Worm (Caenorhabditis elegans) whole organism, young adult: Measurements from ENCODE around the gene kin-20.
A peak's percentile ranks its signal among the peaks of the same experiment; 100 is the strongest.

Experiments
- B0336.3 ChIP-seq: fragments of 200-800 bp; sonication (Bioruptor generic); IDR thresholded peaks from 2 replicates; pipeline ENCODE4 v1.3.6; 2022; ENCODE audit warnings: missing genetic modification characterization, missing compliant biosample characterization
- C06A6.2 ChIP-seq: fragments of 200-800 bp; sonication (Bioruptor generic); conservative IDR thresholded peaks from 2 replicates; pipeline ENCODE4 v1.3.6; 2022; ENCODE audit warnings: missing genetic modification characterization, missing compliant biosample characterization
- F22D6.2 ChIP-seq: sonication (generic microtip); optimal IDR thresholded peaks from 2 replicates; lab custom pipeline; 2016; ENCODE audit warnings: mild to moderate bottlenecking, missing genetic modification characterization, missing compliant biosample characterization
- F23B12.7 ChIP-seq: sonication (generic microtip); optimal IDR thresholded peaks from 2 replicates; lab custom pipeline; 2017; ENCODE audit warnings: missing genetic modification characterization, mild to moderate bottlenecking, missing compliant biosample characterization, antibody characterized with exemption, moderate library complexity; ENCODE audit not compliant: insufficient read depth
- F37B4.10 ChIP-seq: fragments of 200-800 bp; sonication (Bioruptor generic); IDR thresholded peaks from 2 replicates; pipeline ENCODE4 v1.3.6; 2022; ENCODE audit warnings: missing genetic modification characterization, missing compliant biosample characterization
- F57A8.1 ChIP-seq: fragments of 200-800 bp; sonication (Bioruptor generic); optimal IDR thresholded peaks from 2 replicates; lab custom pipeline; 2018; ENCODE audit warnings: mild to moderate bottlenecking, missing genetic modification characterization, moderate library complexity, missing compliant biosample characterization
- T26A5.8 ChIP-seq: sonication (generic microtip); optimal IDR thresholded peaks from 2 replicates; lab custom pipeline; 2016; ENCODE audit warnings: missing genetic modification characterization, missing compliant biosample characterization
- Y67H2A.10 ChIP-seq: fragments of 200-800 bp; sonication (Bioruptor generic); conservative IDR thresholded peaks from 2 replicates; pipeline ENCODE4 v1.3.6; 2022; ENCODE audit warnings: missing genetic modification reagents, missing genetic modification characterization, missing compliant biosample characterization
- Y79H2A.3 ChIP-seq: fragments of 200-800 bp; sonication (Bioruptor generic); conservative IDR thresholded peaks from 2 replicates; pipeline ENCODE4 v1.3.6; 2022; ENCODE audit warnings: missing genetic modification reagents, missing genetic modification characterization, missing compliant biosample characterization
- atf-7 ChIP-seq: sonication (generic microtip); optimal IDR thresholded peaks from 2 replicates; lab custom pipeline; 2017; ENCODE audit warnings: mild to moderate bottlenecking, missing genetic modification characterization, missing compliant biosample characterization
- athp-1 ChIP-seq: sonication (generic microtip); optimal IDR thresholded peaks from 2 replicates; lab custom pipeline; 2017; ENCODE audit warnings: mild to moderate bottlenecking, missing genetic modification characterization, missing compliant biosample characterization
- attf-3 ChIP-seq: fragments of 200-800 bp; sonication (Bioruptor generic); conservative IDR thresholded peaks from 2 replicates; pipeline ENCODE4 v1.3.6; 2022; ENCODE audit warnings: missing genetic modification reagents, missing genetic modification characterization, missing compliant biosample characterization
- bed-1 ChIP-seq: fragments of 200-800 bp; sonication (Bioruptor generic); IDR thresholded peaks from 2 replicates; pipeline ENCODE4 v1.3.6; 2022; ENCODE audit warnings: missing genetic modification reagents, missing genetic modification characterization, missing compliant biosample characterization
- ceh-27 ChIP-seq: fragments of 200-800 bp; sonication (Bioruptor generic); optimal IDR thresholded peaks from 2 replicates; lab custom pipeline; 2018; ENCODE audit warnings: mild to moderate bottlenecking, missing genetic modification characterization, moderate library complexity, missing compliant biosample characterization
- ceh-58 ChIP-seq: fragments of 200-800 bp; sonication (Bioruptor generic); IDR thresholded peaks from 2 replicates; pipeline ENCODE4 v1.3.6; 2022; ENCODE audit warnings: missing genetic modification characterization, missing compliant biosample characterization
- dpl-1 ChIP-seq: fragments of 150-350 bp; optimal IDR thresholded peaks from 2 replicates; lab custom pipeline; 2014; ENCODE audit warnings: missing biosample characterization, missing genetic modification reagents, missing genetic modification characterization
- efl-1 ChIP-seq: fragments of 150-350 bp; optimal IDR thresholded peaks from 2 replicates; lab custom pipeline; 2014; ENCODE audit warnings: missing biosample characterization, missing genetic modification reagents, missing genetic modification characterization
- egrh-3 ChIP-seq: fragments of 200-800 bp; sonication (Bioruptor generic); IDR thresholded peaks from 2 replicates; pipeline ENCODE4 v1.3.6; 2022; ENCODE audit warnings: missing genetic modification reagents, missing genetic modification characterization, missing compliant biosample characterization
- fkh-3 ChIP-seq: sonication (generic microtip); optimal IDR thresholded peaks from 2 replicates; lab custom pipeline; 2016; ENCODE audit warnings: mild to moderate bottlenecking, missing genetic modification characterization, missing compliant biosample characterization
- gei-17 ChIP-seq: fragments of 200-800 bp; sonication (Bioruptor generic); optimal IDR thresholded peaks from 2 replicates; lab custom pipeline; 2018; ENCODE audit warnings: mild to moderate bottlenecking, missing genetic modification characterization, missing compliant biosample characterization
- him-1 ChIP-seq: sonication (generic microtip); optimal IDR thresholded peaks from 2 replicates; lab custom pipeline; 2016; ENCODE audit warnings: missing genotype, missing genetic modification reagents, missing genetic modification characterization, missing compliant biosample characterization
- hlh-26 ChIP-seq: fragments of 200-800 bp; sonication (Bioruptor generic); conservative IDR thresholded peaks from 2 replicates; pipeline ENCODE4 v1.3.6; 2022; ENCODE audit warnings: missing genetic modification reagents, missing genetic modification characterization, missing compliant biosample characterization
- lag-1 ChIP-seq: fragments of 200-800 bp; sonication (Bioruptor generic); IDR thresholded peaks from 2 replicates; pipeline ENCODE4 v1.3.6; 2022; ENCODE audit warnings: missing genetic modification reagents, missing genetic modification characterization, missing compliant biosample characterization
- lin-54 ChIP-seq: fragments of 200-800 bp; sonication (Bioruptor generic); optimal IDR thresholded peaks from 2 replicates; lab custom pipeline; 2018; ENCODE audit warnings: mild to moderate bottlenecking, missing genetic modification characterization, missing compliant biosample characterization
- lir-1 ChIP-seq: fragments of 200-800 bp; sonication (Bioruptor generic); conservative IDR thresholded peaks from 2 replicates; pipeline ENCODE4 v1.3.6; 2022; ENCODE audit warnings: missing genetic modification reagents, missing genetic modification characterization, missing compliant biosample characterization
- lsy-27 ChIP-seq: sonication (generic microtip); optimal IDR thresholded peaks from 2 replicates; lab custom pipeline; 2017; ENCODE audit warnings: missing genetic modification characterization, mild to moderate bottlenecking, missing compliant biosample characterization, antibody characterized with exemption, missing genotype, borderline replicate concordance; ENCODE audit not compliant: insufficient read depth
- madf-10 ChIP-seq: sonication (generic microtip); optimal IDR thresholded peaks from 2 replicates; lab custom pipeline; 2016; ENCODE audit warnings: mild to moderate bottlenecking, missing genetic modification characterization, missing compliant biosample characterization
- mel-28 ChIP-seq: sonication (generic microtip); optimal IDR thresholded peaks from 2 replicates; lab custom pipeline; 2016; ENCODE audit warnings: borderline replicate concordance, mild to moderate bottlenecking, missing genetic modification characterization, missing compliant biosample characterization
- mes-4 ChIP-seq: sonication (generic microtip); optimal IDR thresholded peaks from 2 replicates; lab custom pipeline; 2016; ENCODE audit warnings: missing genotype, missing genetic modification characterization, missing compliant biosample characterization
- nfya-1 ChIP-seq: sonication (generic microtip); optimal IDR thresholded peaks from 2 replicates; lab custom pipeline; 2017; ENCODE audit warnings: antibody characterized with exemption, missing compliant biosample characterization, missing genetic modification characterization, borderline replicate concordance; ENCODE audit not compliant: insufficient read depth
- nfyb-1 ChIP-seq: fragments of 200-800 bp; sonication (Bioruptor generic); IDR thresholded peaks from 2 replicates; pipeline ENCODE4 v1.3.6; 2022; ENCODE audit warnings: missing genetic modification reagents, missing genetic modification characterization, missing compliant biosample characterization
- nhr-27 ChIP-seq: fragments of 200-800 bp; sonication (Bioruptor generic); optimal IDR thresholded peaks from 2 replicates; lab custom pipeline; 2018; ENCODE audit warnings: mild to moderate bottlenecking, missing genetic modification characterization, moderate library complexity, missing compliant biosample characterization
- nhr-80 ChIP-seq: sonication (generic microtip); optimal IDR thresholded peaks from 2 replicates; lab custom pipeline; 2016; ENCODE audit warnings: missing genetic modification characterization, missing compliant biosample characterization
- pbrm-1 ChIP-seq: fragments of 200-800 bp; sonication (Bioruptor generic); IDR thresholded peaks from 2 replicates; pipeline ENCODE4 v1.3.6; 2022; ENCODE audit warnings: missing genetic modification reagents, missing genetic modification characterization, missing compliant biosample characterization
- repo-1 ChIP-seq: sonication (generic microtip); optimal IDR thresholded peaks from 2 replicates; lab custom pipeline; 2017; ENCODE audit warnings: mild to moderate bottlenecking, missing genetic modification characterization, missing compliant biosample characterization
- sea-2 ChIP-seq: fragments of 200-800 bp; sonication (Bioruptor generic); IDR thresholded peaks from 2 replicates; pipeline ENCODE4 v1.3.6; 2022; ENCODE audit warnings: missing genetic modification characterization, missing compliant biosample characterization
- somi-1 ChIP-seq: fragments of 200-800 bp; sonication (Bioruptor generic); optimal IDR thresholded peaks from 2 replicates; lab custom pipeline; 2018; ENCODE audit warnings: mild to moderate bottlenecking, missing genetic modification characterization, missing compliant biosample characterization
- sptf-2 ChIP-seq: fragments of 200-800 bp; sonication (Bioruptor generic); optimal IDR thresholded peaks from 2 replicates; lab custom pipeline; 2018; ENCODE audit warnings: mild to moderate bottlenecking, missing genetic modification characterization, missing compliant biosample characterization
- tbp1 ChIP-seq: fragments of 200-800 bp; sonication (Bioruptor generic); optimal IDR thresholded peaks from 2 replicates; lab custom pipeline; 2018; ENCODE audit warnings: mild to moderate bottlenecking, missing genetic modification characterization, missing compliant biosample characterization
- tlf-1 ChIP-seq: fragments of 200-800 bp; sonication (Bioruptor generic); optimal IDR thresholded peaks from 2 replicates; lab custom pipeline; 2018; ENCODE audit warnings: mild to moderate bottlenecking, missing genetic modification characterization, missing compliant biosample characterization
- unc-62 ChIP-seq: fragments of 150-350 bp; optimal IDR thresholded peaks from 2 replicates; lab custom pipeline; 2014; ENCODE audit warnings: missing biosample characterization, missing genetic modification reagents, missing genetic modification characterization
- xnd-1 ChIP-seq: sonication (generic microtip); optimal IDR thresholded peaks from 2 replicates; lab custom pipeline; 2016; ENCODE audit warnings: missing genotype, missing genetic modification reagents, missing genetic modification characterization, missing compliant biosample characterization
- zfh-2 ChIP-seq: fragments of 200-800 bp; sonication (Bioruptor generic); conservative IDR thresholded peaks from 2 replicates; pipeline ENCODE4 v1.3.6; 2022; ENCODE audit warnings: missing genetic modification reagents, missing genetic modification characterization, missing compliant biosample characterization
- zim-3 ChIP-seq: sonication (generic microtip); optimal IDR thresholded peaks from 2 replicates; lab custom pipeline; 2017; ENCODE audit warnings: mild to moderate bottlenecking, missing genetic modification characterization, moderate library complexity, missing compliant biosample characterization
- ztf-3 ChIP-seq: fragments of 200-800 bp; sonication (Bioruptor generic); optimal IDR thresholded peaks from 2 replicates; lab custom pipeline; 2018; ENCODE audit warnings: mild to moderate bottlenecking, missing genetic modification characterization, missing compliant biosample characterization

The kin-20 gene

DNA sequence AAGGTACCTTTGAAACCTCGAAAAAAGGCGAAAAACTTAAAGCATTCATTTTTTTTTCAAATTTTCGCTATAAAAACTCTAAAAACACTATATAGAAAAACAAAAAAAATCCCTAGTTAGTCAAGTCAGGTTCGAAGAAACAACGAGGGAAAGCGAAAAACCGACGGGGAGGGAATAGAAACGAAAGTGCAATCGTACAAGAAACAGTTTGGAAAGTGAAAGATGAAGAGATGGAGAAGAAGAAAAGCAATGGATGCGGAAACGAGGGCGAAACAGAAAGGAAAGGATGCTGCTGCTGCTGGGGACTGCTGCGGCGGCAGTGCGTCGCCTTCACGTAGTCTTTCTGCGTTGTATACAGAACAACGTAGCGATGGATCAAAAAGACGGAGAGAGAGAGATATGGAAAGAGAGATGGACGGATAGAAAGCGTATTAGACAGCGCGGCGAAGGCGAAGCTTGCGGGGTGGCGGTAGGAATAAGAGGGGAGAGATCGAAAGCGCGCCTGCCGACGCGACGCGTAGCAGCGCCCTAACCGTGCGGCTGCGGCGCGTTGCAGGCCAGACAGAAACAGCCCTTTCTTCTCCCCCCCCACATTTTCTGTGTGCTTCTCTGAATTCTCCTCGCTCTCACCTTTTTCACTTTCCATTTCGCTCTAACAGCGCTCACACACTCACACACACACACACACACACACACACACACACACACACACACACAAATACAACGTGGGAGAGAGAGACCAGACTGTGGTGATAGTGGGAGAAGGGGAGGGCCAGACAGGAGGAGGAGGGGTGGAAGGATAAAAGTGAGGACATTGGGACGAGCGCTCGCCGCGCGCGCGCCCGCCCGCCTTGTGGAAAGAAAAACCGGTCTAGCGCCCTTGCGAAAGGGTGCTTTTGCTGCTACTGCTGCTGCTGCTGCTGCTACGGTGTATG lies 2.5 kb downstream of the kin-20 start (continued):
- peak; percentile 49 for TF ChIP-seq tbp1 (GFP tag; lab: Kevin White, UChicago)
- no peak for TF ChIP-seq bed-1 (GFP tag; lab: Robert Waterston, UW)
- TF ChIP-seq madf-10 (tag; lab: Kevin White, UChicago): peak; percentile 39
- TF ChIP-seq zfh-2 (GFP tag; lab: Robert Waterston, UW): peak; percentile 96
- peak; percentile 41 for TF ChIP-seq atf-7 (tag; lab: Kevin White, UChicago)
- TF ChIP-seq fkh-3 (tag; lab: Kevin White, UChicago): no peak
- peak; percentile 41 for TF ChIP-seq nhr-80 (tag; lab: Kevin White, UChicago)
- TF ChIP-seq mel-28: no peak
- TF ChIP-seq zim-3 (tag; lab: Kevin White, UChicago): no peak
- TF ChIP-seq lsy-27 (tag; lab: Kevin White, UChicago): no peak
- TF ChIP-seq C06A6.2 (GFP tag; lab: Robert Waterston, UW): 0 out of 2 replicates have a peak, but pooled peaks have one; percentile 38
- TF ChIP-seq ceh-58 (GFP tag; lab: Robert Waterston, UW): no peak
- TF ChIP-seq ceh-27: peak; percentile 80
- TF ChIP-seq lin-54 (GFP tag; lab: Kevin White, UChicago): peak; percentile 38
- TF ChIP-seq ztf-3 (GFP tag; lab: Kevin White, UChicago): peak; percentile 85
- no peak for TF ChIP-seq him-1 (tag; lab: Kevin White, UChicago)
- no peak for TF ChIP-seq attf-3 (GFP tag; lab: Robert Waterston, UW)
- no peak for TF ChIP-seq tlf-1 (GFP tag; lab: Kevin White, UChicago)
- no peak for TF ChIP-seq sptf-2
- TF ChIP-seq Y79H2A.3 (GFP tag; lab: Robert Waterston, UW): no peak
- TF ChIP-seq F37B4.10 (GFP tag; lab: Robert Waterston, UW): no peak
- TF ChIP-seq pbrm-1 (GFP tag; lab: Robert Waterston, UW): peak; percentile 6; the same call in 1 of the 2 replicates
- TF ChIP-seq F23B12.7: no peak
- TF ChIP-seq nfya-1 (tag; lab: Kevin White, UChicago): no peak
- no peak for TF ChIP-seq T26A5.8 (tag; lab: Kevin White, UChicago)
- TF ChIP-seq somi-1 (GFP tag; lab: Kevin White, UChicago): peak; percentile 71
- TF ChIP-seq mes-4 (tag; lab: Kevin White, UChicago): no peak
- TF ChIP-seq egrh-3: peak; percentile 93
- no peak for TF ChIP-seq Y67H2A.10
- no peak for TF ChIP-seq nhr-27 (tag; lab: Kevin White, UChicago)
- TF ChIP-seq dpl-1 (GFP tag; lab: Kevin White, UChicago): no peak
- TF ChIP-seq hlh-26 (GFP tag; lab: Robert Waterston, UW): no peak
- no peak for TF ChIP-seq F22D6.2 (tag; lab: Kevin White, UChicago)
- no peak for TF ChIP-seq xnd-1 (tag; lab: Kevin White, UChicago)
- no peak for TF ChIP-seq F57A8.1 (GFP tag; lab: Kevin White, UChicago)
- TF ChIP-seq efl-1 (GFP tag; lab: Kevin White, UChicago): no peak
- no peak for TF ChIP-seq lag-1 (GFP tag; lab: Robert Waterston, UW)
- no peak for TF ChIP-seq sea-2
- TF ChIP-seq B0336.3: peak; percentile 63; the same call in 1 of the 2 replicates
- peak; percentile 68 for TF ChIP-seq nfyb-1 (GFP tag; lab: Robert Waterston, UW)
- TF ChIP-seq unc-62 (GFP tag; lab: Kevin White, UChicago): no peak
- peak; percentile 14 for TF ChIP-seq repo-1 (tag; lab: Kevin White, UChicago)
- TF ChIP-seq gei-17 (GFP tag; lab: Kevin White, UChicago): peak; percentile 21
- no peak for TF ChIP-seq athp-1 (tag; lab: Kevin White, UChicago)
- peak; percentile 87 for TF ChIP-seq lir-1 (GFP tag; lab: Robert Waterston, UW)
